Worm (Caenorhabditis elegans): ENCODE results near the gene C02F5.14.

DNA sequence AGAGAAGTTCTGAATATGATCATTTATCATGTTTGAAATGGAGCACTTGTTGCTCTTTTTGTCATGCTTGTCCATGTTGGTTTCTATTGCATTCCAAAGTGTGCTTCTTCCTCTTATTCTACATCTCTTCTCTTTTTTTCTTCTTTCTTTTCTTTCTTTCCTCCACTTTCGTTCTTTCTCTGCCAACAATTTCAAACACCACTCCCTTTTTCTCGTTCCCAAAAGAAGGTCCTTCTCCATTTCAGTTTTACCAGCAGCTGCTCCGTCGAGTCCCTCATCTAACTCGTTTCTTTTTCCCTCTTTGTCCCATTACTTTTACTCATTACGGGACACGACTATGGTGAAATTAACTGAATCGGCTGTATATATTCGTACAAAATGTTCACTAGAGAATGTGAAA, 19.6 kb upstream of the C02F5.14 start, which contains the start of gene F09G8.5:
- TF ChIP-seq nhr-237 (tag; optimal IDR thresholded peaks at IDR 0.05) (no peak), ama-1 (optimal IDR thresholded peaks at IDR 0.05) (no peak), nhr-6 (tag; optimal IDR thresholded peaks at IDR 0.05) (no peak), fos-1 (tag; optimal IDR thresholded peaks at IDR 0.05) (no peak), lin-15B (tag; optimal IDR thresholded peaks at IDR 0.05) (no peak), snpc-4 (tag; optimal IDR thresholded peaks at IDR 0.05) (no peak), nhr-76 (tag; optimal IDR thresholded peaks at IDR 0.05) (no peak), aly-2 (tag; optimal IDR thresholded peaks at IDR 0.05) (no peak), lin-29 (GFP tag; IDR thresholded peaks at IDR 0.05) (no peak), dpl-1 (GFP tag; optimal IDR thresholded peaks at IDR 0.05) (no peak), egl-27 (tag; optimal IDR thresholded peaks at IDR 0.05) (no peak), nhr-11 (tag; optimal IDR thresholded peaks at IDR 0.05) (no peak), unc-130 (GFP tag; optimal IDR thresholded peaks at IDR 0.05) (no peak), madf-5 (GFP tag; IDR thresholded peaks at IDR 0.05) (no peak)
